Worm (Caenorhabditis elegans) whole organism, mixed stage, embryonic: ENCODE measurements around the gene F31E9.3.

ENCODE experiments used
- M03D4.4 ChIP-seq: sonication (generic microtip); optimal IDR thresholded peaks from 2 replicates; lab custom pipeline; 2017; ENCODE audit warnings: mild to moderate bottlenecking, missing genetic modification characterization, missing compliant biosample characterization
- blmp-1 ChIP-seq: fragments of 150-350 bp; optimal IDR thresholded peaks from 2 replicates; lab custom pipeline; 2014; ENCODE audit warnings: missing biosample characterization, missing genetic modification characterization
- lin-13 ChIP-seq: fragments of 150-350 bp; optimal IDR thresholded peaks from 2 replicates; lab custom pipeline; 2014; ENCODE audit warnings: missing biosample characterization, missing genetic modification characterization
- sptf-1 ChIP-seq: sonication (generic microtip); optimal IDR thresholded peaks from 2 replicates; lab custom pipeline; 2017; ENCODE audit warnings: mild to moderate bottlenecking, missing genetic modification characterization, moderate library complexity, missing compliant biosample characterization

DNA sequence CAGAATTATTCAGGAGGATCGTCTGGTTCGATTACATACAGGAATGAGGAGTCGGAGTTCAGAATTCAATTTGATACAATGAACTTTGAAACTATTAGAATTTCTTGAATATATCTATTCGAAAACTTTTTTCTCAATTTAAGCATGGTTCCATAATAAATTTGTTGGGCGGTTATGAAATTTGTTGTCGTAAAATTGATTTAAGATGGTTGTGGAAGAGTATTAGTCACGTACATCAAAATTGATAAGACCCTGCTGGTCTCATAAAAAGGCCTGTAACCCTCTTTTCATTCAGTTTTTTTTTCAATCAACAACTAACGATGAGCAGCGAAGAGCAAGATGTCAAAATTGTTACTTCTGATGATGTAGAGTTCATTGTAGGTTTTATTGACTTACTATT lies 25.2 kb downstream of the F31E9.3 start, which contains the start of gene skr-5:
- TF ChIP-seq M03D4.4: no peak
- no peak for TF ChIP-seq sptf-1 (tag; lab: Kevin White, UChicago)
- TF ChIP-seq blmp-1 (tag; lab: Kevin White, UChicago): no peak
- TF ChIP-seq lin-13 (tag; lab: Kevin White, UChicago): no peak
